Fruit fly (Drosophila melanogaster): ENCODE results near the gene CG11586.

The CG11586 gene

DNA sequence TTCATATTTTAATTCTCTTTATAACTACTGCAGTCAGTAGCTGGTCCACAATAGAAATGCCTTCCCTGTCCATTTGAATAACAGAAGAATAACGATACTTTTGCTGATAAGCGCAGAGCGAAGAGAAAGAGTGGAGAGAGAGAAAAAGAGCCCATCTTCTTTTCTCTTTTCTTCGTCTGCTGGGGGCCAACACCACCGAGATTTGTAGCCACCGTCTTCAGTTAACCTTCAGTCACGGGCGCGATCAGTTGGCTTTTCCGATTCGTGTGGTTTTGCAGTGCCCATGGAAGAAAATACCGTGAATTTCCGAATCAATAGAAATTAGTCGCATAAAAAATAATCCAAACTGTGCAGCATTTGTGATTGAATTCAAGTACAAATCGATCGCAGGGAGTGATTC, 1.2 kb upstream of the CG11586 start, which contains the start of gene CG1273 (continued):
- TF ChIP-seq sug (tag; optimal IDR thresholded peaks at IDR 0.05) (peak; percentile 16), CG10462 (GFP tag; optimal IDR thresholded peaks at IDR 0.05) (peak; percentile 27), oc (tag; optimal IDR thresholded peaks at IDR 0.05) (peak; percentile 55), Scr (GFP tag; IDR thresholded peaks at IDR 0.05; ENCODE audit: partially characterized antibody) (no peak), onecut (GFP tag; IDR thresholded peaks at IDR 0.05) (no peak), CG11398 (GFP tag; optimal IDR thresholded peaks at IDR 0.05) (no peak), Jarid2 (GFP tag; optimal IDR thresholded peaks at IDR 0.05) (peak; percentile 28), vvl (GFP tag; IDR thresholded peaks at IDR 0.05) (0 out of 2 replicates have a peak, but pooled peaks have one; percentile 47), ab (GFP tag; optimal IDR thresholded peaks at IDR 0.05) (no peak), Blimp-1 (GFP tag; optimal IDR thresholded peaks at IDR 0.05) (peak; percentile 76), CG6272 (GFP tag; IDR thresholded peaks at IDR 0.05) (no peak), chn (GFP tag; optimal IDR thresholded peaks at IDR 0.05) (no peak), CG9932 (GFP tag; IDR thresholded peaks at IDR 0.05) (no peak), Atf-2 (GFP tag; optimal IDR thresholded peaks at IDR 0.05) (no peak), bab2 (GFP tag; optimal IDR thresholded peaks at IDR 0.05) (no peak), ara (GFP tag; IDR thresholded peaks at IDR 0.05) (peak; percentile 48; the same call in 1 of the 2 replicates), ci (GFP tag; IDR thresholded peaks at IDR 0.05) (0 out of 3 replicates have a peak, but pooled peaks have one; percentile 9), Trl (optimal IDR thresholded peaks at IDR 0.05) (peak in 1 of 2 experiments; percentile 64), Trl (GFP tag; optimal IDR thresholded peaks at IDR 0.05) (no peak), pita (GFP tag; optimal IDR thresholded peaks at IDR 0.05) (no peak), slou (GFP tag; optimal IDR thresholded peaks at IDR 0.05) (no peak), HLHmδ (GFP tag; optimal IDR thresholded peaks at IDR 0.05) (peak; percentile 15), tgo (GFP tag; IDR thresholded peaks at IDR 0.05) (no peak), CG14965 (GFP tag; optimal IDR thresholded peaks at IDR 0.05; ENCODE audit: borderline replicate concordance) (no peak), knrl (GFP tag; IDR thresholded peaks at IDR 0.05; ENCODE audit: partially characterized antibody) (peak; percentile 23; the same call in 1 of the 3 replicates), bbx (GFP tag; IDR thresholded peaks at IDR 0.05; ENCODE audit: partially characterized antibody) (peak; percentile 15; the same call in 1 of the 2 replicates), dimm (GFP tag; IDR thresholded peaks at IDR 0.05) (no peak), CG9817 (tag; optimal IDR thresholded peaks at IDR 0.05) (no peak), Opbp (GFP tag; IDR thresholded peaks at IDR 0.05; ENCODE audit: partially characterized antibody) (0 out of 3 replicates have a peak, but pooled peaks have one; percentile 36), ind (GFP tag; optimal IDR thresholded peaks at IDR 0.05) (no peak), chm (GFP tag; IDR thresholded peaks at IDR 0.05) (peak; percentile 46; the same call in 1 of the 2 replicates), CG3163 (GFP tag; optimal IDR thresholded peaks at IDR 0.05) (peak; percentile 67), lola (GFP tag; optimal IDR thresholded peaks at IDR 0.05) (no peak), CG16863 (GFP tag; optimal IDR thresholded peaks at IDR 0.05) (no peak), Xrp1 (GFP tag; IDR thresholded peaks at IDR 0.05) (0 out of 2 replicates have a peak, but pooled peaks have one; percentile 6), CG4617 (GFP tag; optimal IDR thresholded peaks at IDR 0.05; ENCODE audit: borderline replicate concordance) (no peak)

DNA sequence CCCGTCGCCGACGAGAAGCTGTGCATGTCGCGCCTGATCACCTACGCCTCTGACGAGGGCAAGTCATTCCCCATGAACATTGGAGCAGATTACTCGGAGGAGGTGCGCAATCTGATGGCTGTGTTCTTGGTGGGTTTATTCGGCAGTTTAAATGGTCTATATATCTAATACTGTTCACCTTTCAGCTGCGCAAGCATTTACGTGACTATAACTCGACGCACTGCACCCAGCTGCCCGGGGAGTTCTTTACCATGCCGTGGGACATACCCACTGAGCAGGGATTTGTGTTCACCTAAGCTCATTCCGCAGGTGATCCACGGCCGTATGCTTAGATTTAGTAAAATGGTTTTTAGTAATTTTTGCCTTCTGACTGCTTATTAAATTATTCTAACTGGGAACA, 1.1 kb downstream of the CG11586 start:
- peak; percentile 50 for TF ChIP-seq Med (GFP tag)
- TF ChIP-seq gem (tag; optimal IDR thresholded peaks at IDR 0.05): no peak
- TF ChIP-seq Lim3 (GFP tag; IDR thresholded peaks at IDR 0.05): no peak
- TF ChIP-seq sens (GFP tag): peak; percentile 51
- no peak for TF ChIP-seq CG6854 (GFP tag; optimal IDR thresholded peaks at IDR 0.05)
- no peak for TF ChIP-seq pita (GFP tag; optimal IDR thresholded peaks at IDR 0.05)
- no peak for TF ChIP-seq h (optimal IDR thresholded peaks at IDR 0.05)
- TF ChIP-seq bcd (GFP tag; optimal IDR thresholded peaks at IDR 0.05): no peak

Measured in whole organism, embryonic.